Fruit fly (Drosophila melanogaster) Kc167 (cell line): ENCODE measurements around the gene CG32647.

ENCODE experiments used
- Myc ChIP-seq: fragments of >200 bp; optimal IDR thresholded peaks from 2 replicates; lab custom pipeline; 2017; ENCODE audit warnings: missing external identifiers
- Sin3A ChIP-seq: fragments of >200 bp; optimal IDR thresholded peaks from 2 replicates; lab custom pipeline; 2018; ENCODE audit warnings: missing external identifiers
- h ChIP-seq: fragments of >200 bp; optimal IDR thresholded peaks from 3 replicates; lab custom pipeline; 2018; ENCODE audit warnings: missing external identifiers
- insv ChIP-seq: fragments of >200 bp; optimal IDR thresholded peaks from 3 replicates; lab custom pipeline; 2018; ENCODE audit warnings: missing external identifiers
- psq ChIP-seq: fragments of >200 bp; optimal IDR thresholded peaks from 2 replicates; lab custom pipeline; 2017; ENCODE audit warnings: missing external identifiers
- ttk ChIP-seq: sonication (Bioruptor generic); optimal IDR thresholded peaks from 2 replicates; lab custom pipeline; 2017; ENCODE audit warnings: missing external identifiers

DNA sequence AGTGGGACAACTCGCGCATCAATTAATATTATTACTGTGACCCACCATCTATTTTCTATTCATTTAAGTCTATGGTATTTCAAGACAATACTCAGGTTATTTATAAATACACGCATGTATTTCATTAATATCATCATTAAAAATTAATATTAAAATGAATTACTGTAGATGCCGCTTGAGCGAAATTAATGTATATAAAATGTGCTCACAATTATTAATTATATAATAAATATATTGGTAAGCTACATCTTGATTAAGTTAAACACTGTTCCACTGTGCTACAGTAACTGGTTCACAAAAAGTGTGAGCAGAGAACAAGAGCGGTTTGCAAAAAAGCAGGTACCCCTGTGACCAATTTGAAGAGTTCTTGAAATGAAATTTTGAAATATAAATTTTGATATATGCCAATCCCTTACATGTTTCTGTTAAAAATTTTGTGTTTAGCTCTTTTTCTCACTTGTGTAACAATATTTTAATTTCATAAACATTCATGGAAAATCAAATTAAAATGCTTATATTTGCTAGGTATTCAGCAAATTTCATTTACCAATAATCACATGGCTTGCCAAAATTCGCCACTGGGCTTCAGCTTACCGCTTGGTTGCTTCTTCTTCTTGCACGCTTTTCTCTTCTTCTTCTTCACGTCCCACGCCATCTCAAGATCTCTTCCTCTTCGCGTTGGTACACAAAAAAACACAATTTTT, 33.7 kb downstream of the CG32647 start:
- TF ChIP-seq psq (lab: Kevin White, UChicago), result peak; percentile 72
- no peak for TF ChIP-seq Sin3A (lab: Kevin White, UChicago)
- TF ChIP-seq ttk (lab: Kevin White, UChicago), result no peak
- TF ChIP-seq Myc (lab: Kevin White, UChicago), result no peak
- TF ChIP-seq h (lab: Kevin White, UChicago), result no peak
- TF ChIP-seq insv, result no peak
